Worm (Caenorhabditis elegans) whole organism, L4 larva: ENCODE results near the gene Y46E12BL.2.

Experiments
- D1046.2 ChIP-seq: fragments of 200-800 bp; sonication (Bioruptor generic); IDR thresholded peaks from 2 replicates; pipeline ENCODE4 v1.3.6; 2022; ENCODE audit warnings: missing genetic modification characterization, missing compliant biosample characterization
- F10B5.3 ChIP-seq: sonication (generic microtip); optimal IDR thresholded peaks from 2 replicates; lab custom pipeline; 2016; ENCODE audit warnings: mild to moderate bottlenecking, missing genetic modification characterization, missing compliant biosample characterization
- R02D3.7 ChIP-seq: fragments of 150-350 bp; sonication (generic microtip); optimal IDR thresholded peaks from 3 replicates; lab custom pipeline; 2014; ENCODE audit warnings: missing biosample characterization, missing genetic modification characterization
- T20F7.1 ChIP-seq: fragments of 200-800 bp; sonication (Bioruptor generic); optimal IDR thresholded peaks from 2 replicates; lab custom pipeline; 2018; ENCODE audit warnings: mild to moderate bottlenecking, missing genetic modification characterization, missing compliant biosample characterization
- T26A8.4 ChIP-seq: fragments of 200-800 bp; sonication (Bioruptor generic); IDR thresholded peaks from 2 replicates; pipeline ENCODE4 v1.3.6; 2022; ENCODE audit warnings: missing genetic modification characterization, missing compliant biosample characterization
- Y5F2A.4 ChIP-seq: fragments of 200-800 bp; sonication (Bioruptor generic); optimal IDR thresholded peaks from 2 replicates; lab custom pipeline; 2018; ENCODE audit warnings: mild to moderate bottlenecking, missing genetic modification characterization, missing compliant biosample characterization
- Y75B8A.6 ChIP-seq: fragments of 200-800 bp; sonication (Bioruptor generic); IDR thresholded peaks from 2 replicates; pipeline ENCODE4 v1.3.6; 2022; ENCODE audit warnings: missing genetic modification reagents, missing genetic modification characterization, missing compliant biosample characterization
- aha-1 ChIP-seq: fragments of 150-350 bp; peaks from one replicate; lab custom pipeline; 2014; ENCODE audit warnings: missing biosample characterization, missing genetic modification characterization
- aly-2 ChIP-seq: sonication (generic microtip); optimal IDR thresholded peaks from 2 replicates; lab custom pipeline; 2018; ENCODE audit warnings: missing biosample characterization, missing genetic modification characterization
- ama-1 ChIP-seq: fragments of 150-350 bp; optimal IDR thresholded peaks from 2 replicates; lab custom pipeline; 2014; ENCODE audit warnings: inconsistent platforms, mixed read lengths
- attf-4 ChIP-seq: sonication (generic microtip); optimal IDR thresholded peaks from 3 replicates; lab custom pipeline; 2017; ENCODE audit warnings: missing biosample characterization, missing genetic modification characterization
- ceh-20 ChIP-seq: fragments of 200-800 bp; sonication (Bioruptor generic); IDR thresholded peaks from 2 replicates; pipeline ENCODE4 v1.3.6; 2022; ENCODE audit warnings: missing genetic modification reagents, missing genetic modification characterization, missing compliant biosample characterization
- ceh-32 ChIP-seq: sonication (generic microtip); optimal IDR thresholded peaks from 2 replicates; lab custom pipeline; 2016; ENCODE audit warnings: mild to moderate bottlenecking, missing genetic modification characterization, missing compliant biosample characterization; ENCODE audit not compliant: poor library complexity
- ceh-44 ChIP-seq: fragments of 200-800 bp; sonication (Bioruptor generic); IDR thresholded peaks from 2 replicates; pipeline ENCODE4 v1.3.6; 2022; ENCODE audit warnings: missing genetic modification reagents, missing genetic modification characterization, missing compliant biosample characterization
- ces-1 ChIP-seq: fragments of 150-350 bp; sonication (generic microtip); optimal IDR thresholded peaks from 4 replicates; lab custom pipeline; 2014; ENCODE audit warnings: missing biosample characterization, missing genetic modification reagents, missing genetic modification characterization
- cey-2 ChIP-seq: sonication (generic microtip); optimal IDR thresholded peaks from 3 replicates; lab custom pipeline; 2017; ENCODE audit warnings: missing genetic modification characterization, mild to moderate bottlenecking, missing compliant biosample characterization, antibody characterized with exemption, borderline replicate concordance; ENCODE audit not compliant: insufficient read depth
- ctbp-1 ChIP-seq: fragments of 200-800 bp; sonication (Bioruptor generic); IDR thresholded peaks from 2 replicates; pipeline ENCODE4 v1.3.6; 2022; ENCODE audit warnings: missing genetic modification reagents, missing genetic modification characterization, missing compliant biosample characterization
- daf-12 ChIP-seq: fragments of 150-350 bp; optimal IDR thresholded peaks from 2 replicates; lab custom pipeline; 2014; ENCODE audit warnings: missing biosample characterization, missing genetic modification reagents, missing genetic modification characterization
- dmd-6 ChIP-seq: fragments of 200-800 bp; sonication (Bioruptor generic); IDR thresholded peaks from 2 replicates; pipeline ENCODE4 v1.3.6; 2022; ENCODE audit warnings: missing genetic modification reagents, missing genetic modification characterization, missing compliant biosample characterization
- dmd-8 ChIP-seq: fragments of 200-800 bp; sonication (Bioruptor generic); IDR thresholded peaks from 2 replicates; pipeline ENCODE4 v1.3.6; 2022; ENCODE audit warnings: missing genetic modification characterization, missing compliant biosample characterization
- dpl-1 ChIP-seq: fragments of 150-350 bp; optimal IDR thresholded peaks from 2 replicates; lab custom pipeline; 2014; ENCODE audit warnings: missing biosample characterization, missing genetic modification reagents, missing genetic modification characterization
- duxl-1 ChIP-seq: sonication (generic microtip); optimal IDR thresholded peaks from 2 replicates; lab custom pipeline; 2016; ENCODE audit warnings: mild to moderate bottlenecking, missing genetic modification characterization, moderate library complexity, missing compliant biosample characterization; ENCODE audit not compliant: poor library complexity
- hlh-30 ChIP-seq: sonication (generic microtip); optimal IDR thresholded peaks from 2 replicates; lab custom pipeline; 2017; ENCODE audit warnings: antibody characterized with exemption, mild to moderate bottlenecking, missing genetic modification characterization, missing compliant biosample characterization; ENCODE audit not compliant: insufficient read depth
- lin-1 ChIP-seq: fragments of 200-800 bp; sonication (Bioruptor generic); IDR thresholded peaks from 2 replicates; pipeline ENCODE4 v1.3.6; 2022; ENCODE audit warnings: missing genetic modification reagents, missing genetic modification characterization, missing compliant biosample characterization
- lin-13 ChIP-seq: fragments of 150-350 bp; optimal IDR thresholded peaks from 2 replicates; lab custom pipeline; 2014; ENCODE audit warnings: missing biosample characterization, missing genetic modification reagents, missing genetic modification characterization
- lin-38 ChIP-seq: fragments of 200-800 bp; sonication (Bioruptor generic); IDR thresholded peaks from 2 replicates; pipeline ENCODE4 v1.3.6; 2022; ENCODE audit warnings: missing genetic modification reagents, missing genetic modification characterization, missing compliant biosample characterization
- lir-3 ChIP-seq: sonication (generic microtip); optimal IDR thresholded peaks from 2 replicates; lab custom pipeline; 2016; ENCODE audit warnings: mild to moderate bottlenecking, missing genetic modification characterization, missing compliant biosample characterization
- lsy-2 ChIP-seq, 2 experiments: fragments of 150-350 bp in 1 of 2; sonication (generic microtip) in 1 of 2; optimal IDR thresholded peaks; 2 replicates each; lab custom pipeline; 2014 to 2017; ENCODE audit warnings: missing biosample characterization in 2 of 2, missing genetic modification characterization in 2 of 2
- madf-5 ChIP-seq, 2 experiments: fragments of 200-800 bp; sonication (Bioruptor generic); IDR thresholded peaks; 2 replicates each; pipeline ENCODE4 v1.3.6; 2022; ENCODE audit warnings: missing compliant biosample characterization in 2 of 2, missing genetic modification characterization in 2 of 2
- mdl-1 ChIP-seq, 2 experiments: fragments of 150-350 bp in 1 of 2; sonication (generic microtip) in 1 of 2; optimal IDR thresholded peaks; 2 replicates each; lab custom pipeline; 2014 to 2017; ENCODE audit warnings: missing biosample characterization in 2 of 2, missing genetic modification characterization in 2 of 2
- mdt-29 ChIP-seq: fragments of 200-800 bp; sonication (Bioruptor generic); IDR thresholded peaks from 2 replicates; pipeline ENCODE4 v1.3.6; 2022; ENCODE audit warnings: missing genetic modification reagents, missing genetic modification characterization, missing compliant biosample characterization
- mxl-2 ChIP-seq: fragments of 200-800 bp; sonication (Bioruptor generic); conservative IDR thresholded peaks from 2 replicates; pipeline ENCODE4 v1.3.6; 2022; ENCODE audit warnings: missing genetic modification reagents, missing genetic modification characterization, missing compliant biosample characterization
- mxl-3 ChIP-seq: fragments of 200-800 bp; sonication (Bioruptor generic); optimal IDR thresholded peaks from 2 replicates; lab custom pipeline; 2018; ENCODE audit warnings: mild to moderate bottlenecking, missing genetic modification characterization, missing compliant biosample characterization
- nhr-102 ChIP-seq: sonication (generic microtip); optimal IDR thresholded peaks from 2 replicates; lab custom pipeline; 2016; ENCODE audit warnings: mild to moderate bottlenecking, missing genetic modification characterization, moderate library complexity, missing compliant biosample characterization
- nhr-237 ChIP-seq: sonication (generic microtip); optimal IDR thresholded peaks from 2 replicates; lab custom pipeline; 2017; ENCODE audit warnings: missing biosample characterization, missing genetic modification characterization
- nhr-25 ChIP-seq: sonication (generic microtip); optimal IDR thresholded peaks from 2 replicates; lab custom pipeline; 2017; ENCODE audit warnings: missing genetic modification characterization, mild to moderate bottlenecking, missing compliant biosample characterization, antibody characterized with exemption, moderate library complexity, borderline replicate concordance; ENCODE audit not compliant: insufficient read depth
- nhr-41 ChIP-seq: fragments of 200-800 bp; sonication (Bioruptor generic); IDR thresholded peaks from 2 replicates; pipeline ENCODE4 v1.3.6; 2022; ENCODE audit warnings: missing genetic modification reagents, missing genetic modification characterization, missing compliant biosample characterization
- nhr-6 ChIP-seq: fragments of 150-350 bp; optimal IDR thresholded peaks from 2 replicates; lab custom pipeline; 2014; ENCODE audit warnings: missing biosample characterization, missing genetic modification characterization
- nhr-76 ChIP-seq: fragments of 150-350 bp; optimal IDR thresholded peaks from 2 replicates; lab custom pipeline; 2014; ENCODE audit warnings: missing biosample characterization, missing genetic modification characterization
- php-3 ChIP-seq: fragments of 200-800 bp; sonication (Bioruptor generic); IDR thresholded peaks from 2 replicates; pipeline ENCODE4 v1.3.6; 2022; ENCODE audit warnings: missing genetic modification reagents, missing genetic modification characterization, missing compliant biosample characterization
- pqm-1 ChIP-seq: sonication (generic microtip); optimal IDR thresholded peaks from 2 replicates; lab custom pipeline; 2017; ENCODE audit warnings: missing biosample characterization, missing genetic modification characterization
- rbr-2 ChIP-seq: sonication (generic microtip); optimal IDR thresholded peaks from 2 replicates; lab custom pipeline; 2016; ENCODE audit warnings: missing genotype, missing genetic modification characterization, missing compliant biosample characterization
- saeg-2 ChIP-seq: fragments of 200-800 bp; sonication (Bioruptor generic); IDR thresholded peaks from 2 replicates; pipeline ENCODE4 v1.3.6; 2022; ENCODE audit warnings: missing genetic modification reagents, missing genetic modification characterization, missing compliant biosample characterization
- skn-1 ChIP-seq: fragments of 150-350 bp; optimal IDR thresholded peaks from 2 replicates; lab custom pipeline; 2014; ENCODE audit warnings: missing biosample characterization, missing genetic modification characterization
- snpc-4 ChIP-seq: fragments of 150-350 bp; optimal IDR thresholded peaks from 2 replicates; lab custom pipeline; 2014; ENCODE audit warnings: missing biosample characterization, missing genetic modification characterization
- tra-1 ChIP-seq: fragments of 200-800 bp; sonication (Bioruptor generic); IDR thresholded peaks from 2 replicates; pipeline ENCODE4 v1.3.6; 2022; ENCODE audit warnings: missing genetic modification reagents, missing genetic modification characterization, missing compliant biosample characterization
- unc-130 ChIP-seq: sonication (generic microtip); optimal IDR thresholded peaks from 2 replicates; lab custom pipeline; 2016; ENCODE audit warnings: missing genetic modification reagents, missing genetic modification characterization, missing compliant biosample characterization
- unc-39 ChIP-seq: sonication (generic microtip); optimal IDR thresholded peaks from 2 replicates; lab custom pipeline; 2017; ENCODE audit warnings: missing biosample characterization, missing genetic modification characterization
- vab-7 ChIP-seq: fragments of 200-800 bp; sonication (Bioruptor generic); IDR thresholded peaks from 2 replicates; pipeline ENCODE4 v1.3.6; 2022; ENCODE audit warnings: missing genetic modification reagents, missing genetic modification characterization, missing compliant biosample characterization
- zip-2 ChIP-seq: fragments of 150-350 bp; optimal IDR thresholded peaks from 2 replicates; lab custom pipeline; 2014; ENCODE audit warnings: missing biosample characterization, missing genetic modification characterization
- ztf-11 ChIP-seq: fragments of 150-350 bp; optimal IDR thresholded peaks from 2 replicates; lab custom pipeline; 2014; ENCODE audit warnings: missing biosample characterization, missing genetic modification characterization
- ztf-7 ChIP-seq: fragments of 150-350 bp; optimal IDR thresholded peaks from 2 replicates; lab custom pipeline; 2014; ENCODE audit warnings: missing biosample characterization, missing genetic modification characterization

Gene Y46E12BL.2

DNA sequence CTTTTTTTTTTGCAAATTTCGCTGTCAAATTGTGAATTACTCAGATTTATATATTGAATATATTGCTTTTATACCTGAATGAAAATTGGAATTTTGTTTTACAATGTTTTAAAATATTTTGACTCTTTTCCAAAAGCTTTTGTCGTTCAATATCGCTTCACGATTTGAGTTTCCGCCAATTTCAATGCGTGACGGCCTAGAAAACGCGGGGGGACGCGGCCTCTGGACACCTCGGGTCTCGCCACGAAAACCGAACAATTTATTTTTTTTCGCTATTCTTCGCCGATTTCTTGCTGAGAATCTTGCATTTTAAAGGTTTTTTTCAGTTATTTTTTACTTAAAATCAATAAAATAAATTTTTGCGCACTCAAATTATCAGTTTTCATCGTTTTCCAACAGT is at the start of gene Y46E12BL.2:
Gene Y46E12BL.2, plus strand, starts transcription at position 243 of the 400 bp plus-strand sequence.
- TF ChIP-seq nhr-25 (peak; percentile 81), zip-2 (tag; lab: Kevin White, UChicago) (no peak), php-3 (no peak), nhr-76 (tag; lab: Kevin White, UChicago) (no peak), R02D3.7 (tag; lab: Kevin White, UChicago) (no peak), unc-39 (tag; lab: Kevin White, UChicago) (no peak), dmd-6 (GFP tag; lab: Robert Waterston, UW) (peak; percentile 33; the same call in 1 of the 2 replicates), T26A8.4 (peak; percentile 66), nhr-237 (tag; lab: Kevin White, UChicago) (no peak), lin-13 (GFP tag; lab: Kevin White, UChicago) (peak; percentile 76), dmd-8 (no peak), ceh-44 (peak; percentile 64; the same call in 1 of the 2 replicates), duxl-1 (tag; lab: Kevin White, UChicago) (peak; percentile 12), nhr-41 (GFP tag; lab: Robert Waterston, UW) (no peak), madf-5 (GFP tag; IDR thresholded peaks at IDR 0.05; lab: Robert Waterston, UW) (no peak), mdl-1 (tag; optimal IDR thresholded peaks at IDR 0.05; lab: Kevin White, UChicago) (peak in 1 of 2 experiments; percentile 17), lir-3 (tag; lab: Kevin White, UChicago) (no peak), hlh-30 (tag; lab: Kevin White, UChicago) (peak; percentile 79), D1046.2 (no peak), cey-2 (tag; lab: Kevin White, UChicago) (no peak), aha-1 (peak; percentile 93), mdt-29 (no peak), mxl-3 (GFP tag; lab: Kevin White, UChicago) (peak; percentile 22), saeg-2 (GFP tag; lab: Robert Waterston, UW) (no peak), T20F7.1 (no peak), nhr-6 (tag; lab: Kevin White, UChicago) (peak; percentile 88), lin-1 (GFP tag; lab: Robert Waterston, UW) (no peak), snpc-4 (tag; lab: Kevin White, UChicago) (no peak), attf-4 (tag; lab: Kevin White, UChicago) (no peak), dpl-1 (peak; percentile 90), Y5F2A.4 (GFP tag; lab: Kevin White, UChicago) (no peak), lsy-2 (tag; optimal IDR thresholded peaks at IDR 0.05; lab: Kevin White, UChicago) (peak in 1 of 2 experiments; percentile 85), ctbp-1 (GFP tag; lab: Robert Waterston, UW) (no peak), mxl-2 (GFP tag; lab: Robert Waterston, UW) (no peak), daf-12 (tag; lab: Kevin White, UChicago) (no peak), Y75B8A.6 (no peak), ces-1 (GFP tag; lab: Kevin White, UChicago) (no peak), rbr-2 (tag; lab: Kevin White, UChicago) (peak; percentile 64), ceh-32 (no peak), nhr-102 (tag; lab: Kevin White, UChicago) (peak; percentile 24), skn-1 (tag; lab: Kevin White, UChicago) (no peak), lin-38 (peak; percentile 79), unc-130 (GFP tag; lab: Kevin White, UChicago) (peak; percentile 90), vab-7 (GFP tag; lab: Robert Waterston, UW) (0 out of 2 replicates have a peak, but pooled peaks have one; percentile 8), F10B5.3 (tag; lab: Kevin White, UChicago) (peak; percentile 4), ztf-11 (tag; lab: Kevin White, UChicago) (no peak), aly-2 (tag; lab: Kevin White, UChicago) (no peak), ztf-7 (tag; lab: Kevin White, UChicago) (no peak), pqm-1 (no peak), ama-1 (lab: Kevin White, UChicago) (peak; percentile 60), ceh-20 (GFP tag; lab: Robert Waterston, UW) (peak; percentile 68), tra-1 (GFP tag; lab: Robert Waterston, UW) (no peak)
